Fruit fly (Drosophila melanogaster): ENCODE results near the gene CG13461.

Gene CG13461

DNA sequence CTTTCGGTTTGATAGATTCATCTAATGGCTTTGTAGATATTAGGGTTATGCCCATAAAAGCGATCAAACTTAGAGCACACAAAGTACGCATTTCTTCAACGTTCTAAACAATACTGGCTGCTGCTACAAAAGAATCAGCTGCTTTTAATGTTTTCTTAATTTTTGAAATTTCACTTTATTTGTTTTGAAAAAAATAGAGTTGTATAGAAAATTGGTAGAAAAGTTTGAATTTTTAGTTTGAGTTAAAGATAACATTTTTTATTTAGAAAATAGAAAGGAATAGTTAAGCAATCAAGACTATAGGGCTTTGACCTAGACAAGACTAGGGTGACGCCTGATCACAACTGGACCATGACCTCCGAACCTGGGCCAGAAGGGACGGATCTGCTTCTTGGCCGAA, 2.2 kb downstream of the CG13461 start, which contains the start of gene CG18581:
Gene CG18581 (minus strand): TSS at position 101 of the 400 bp plus-strand sequence.
- TF ChIP-seq EcR (GFP tag; optimal IDR thresholded peaks at IDR 0.05) (no peak), CG12605 (GFP tag; IDR thresholded peaks at IDR 0.05) (no peak), CG8159 (tag; optimal IDR thresholded peaks at IDR 0.05) (no peak), gl (tag; optimal IDR thresholded peaks at IDR 0.05) (no peak), fd96Ca (GFP tag; IDR thresholded peaks at IDR 0.05) (no peak), CG32121 (GFP tag; IDR thresholded peaks at IDR 0.05) (no peak), CG10348 (GFP tag; IDR thresholded peaks at IDR 0.05) (no peak), CG14655 (GFP tag; optimal IDR thresholded peaks at IDR 0.05) (no peak), rn (GFP tag; IDR thresholded peaks at IDR 0.05) (no peak), Snoo (tag; optimal IDR thresholded peaks at IDR 0.05) (no peak), CG34367 (tag; optimal IDR thresholded peaks at IDR 0.05) (no peak), CG8301 (tag; optimal IDR thresholded peaks at IDR 0.05) (no peak), Pif1B (GFP tag; optimal IDR thresholded peaks at IDR 0.05) (no peak), CG17806 (tag; optimal IDR thresholded peaks at IDR 0.05) (no peak), CG13204 (GFP tag; optimal IDR thresholded peaks at IDR 0.05) (no peak), CG4496 (GFP tag; IDR thresholded peaks at IDR 0.05) (no peak), Ets98B (GFP tag; IDR thresholded peaks at IDR 0.05) (no peak), D1 (tag; optimal IDR thresholded peaks at IDR 0.05) (no peak), Pif1A (GFP tag; optimal IDR thresholded peaks at IDR 0.05) (no peak), CG15710 (tag; optimal IDR thresholded peaks at IDR 0.05) (no peak)

- TF ChIP-seq D1 (tag; optimal IDR thresholded peaks at IDR 0.05), result no peak
- TF ChIP-seq Snoo (tag; optimal IDR thresholded peaks at IDR 0.05), result no peak
- no peak for TF ChIP-seq Pif1B (GFP tag; optimal IDR thresholded peaks at IDR 0.05)
- TF ChIP-seq CG13204 (GFP tag; optimal IDR thresholded peaks at IDR 0.05), result no peak
- no peak for TF ChIP-seq CG4496 (GFP tag; IDR thresholded peaks at IDR 0.05)
- TF ChIP-seq gl (tag; optimal IDR thresholded peaks at IDR 0.05), result no peak
Measured at dm6 chr3L:15049395-15049794, 2.9 kb downstream of the CG13461 start, which contains the start of gene CG43678. Gene CG43678 (minus strand): TSS chr3L:15049495.

dm6 chr3L:15048091-15048490, 4.2 kb downstream of the CG13461 start:
- TF ChIP-seq CG12605 (GFP tag; IDR thresholded peaks at IDR 0.05) (no peak), D1 (tag; optimal IDR thresholded peaks at IDR 0.05) (no peak), CG9948 (tag; optimal IDR thresholded peaks at IDR 0.05) (no peak), CG34367 (tag; optimal IDR thresholded peaks at IDR 0.05) (no peak), Pif1B (GFP tag; optimal IDR thresholded peaks at IDR 0.05) (no peak), CG10348 (GFP tag; IDR thresholded peaks at IDR 0.05) (no peak), fd96Ca (GFP tag; IDR thresholded peaks at IDR 0.05) (no peak), Pif1A (GFP tag; optimal IDR thresholded peaks at IDR 0.05) (no peak), EcR (GFP tag; optimal IDR thresholded peaks at IDR 0.05) (no peak), rn (GFP tag; IDR thresholded peaks at IDR 0.05) (no peak), CG4496 (GFP tag; IDR thresholded peaks at IDR 0.05) (no peak), CG14655 (GFP tag; optimal IDR thresholded peaks at IDR 0.05) (no peak), Ets98B (GFP tag; IDR thresholded peaks at IDR 0.05) (no peak), Snoo (tag; optimal IDR thresholded peaks at IDR 0.05) (no peak), CG32121 (GFP tag; IDR thresholded peaks at IDR 0.05) (no peak), CG8159 (tag; optimal IDR thresholded peaks at IDR 0.05) (no peak), CG13204 (GFP tag; optimal IDR thresholded peaks at IDR 0.05) (no peak), CG15710 (tag; optimal IDR thresholded peaks at IDR 0.05) (no peak), CG8301 (tag; optimal IDR thresholded peaks at IDR 0.05) (no peak), gl (tag; optimal IDR thresholded peaks at IDR 0.05) (no peak)

DNA sequence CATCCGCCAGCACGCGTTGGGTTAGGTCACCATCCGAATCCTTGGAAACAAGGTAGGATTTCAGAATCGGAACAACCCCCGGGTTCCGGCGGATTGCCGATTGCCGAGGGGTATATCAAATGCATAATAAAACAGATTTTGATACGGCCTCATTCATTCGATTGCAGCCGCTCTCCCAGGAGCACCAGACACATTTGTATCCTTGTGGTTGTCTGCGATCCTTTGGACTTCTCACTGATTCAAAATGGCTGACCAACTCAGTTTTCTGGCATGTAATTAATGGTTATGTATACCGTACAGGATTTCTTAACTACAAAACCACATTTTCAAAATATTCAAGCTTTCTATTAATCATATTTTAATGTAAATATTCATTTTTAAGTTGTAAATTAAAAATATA, 4.7 kb downstream of the CG13461 start:
- TF ChIP-seq CG4496 (GFP tag; IDR thresholded peaks at IDR 0.05), result no peak
- TF ChIP-seq Pif1A (GFP tag; optimal IDR thresholded peaks at IDR 0.05), result no peak

DNA sequence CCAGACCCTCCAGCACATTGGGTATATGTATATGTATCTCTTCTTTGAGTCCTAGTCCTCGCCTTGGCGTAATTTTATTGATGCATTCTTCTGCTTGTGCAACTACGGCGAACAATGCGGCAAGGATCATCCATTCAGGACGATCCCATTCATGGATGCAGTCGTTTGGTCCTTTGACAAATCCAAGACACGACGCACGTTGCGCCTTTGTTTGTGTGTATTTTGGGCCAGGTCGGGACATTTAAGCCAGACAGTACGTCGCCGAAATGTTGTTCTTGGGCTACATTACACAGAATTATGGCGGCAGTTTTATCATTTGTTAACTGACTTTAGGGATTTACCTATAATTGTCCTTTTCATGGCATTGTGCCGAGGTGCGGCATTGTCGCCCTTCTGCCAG, 7.2 kb downstream of the CG13461 start:
- TF ChIP-seq Pif1A (GFP tag; optimal IDR thresholded peaks at IDR 0.05) (no peak), CG8301 (tag; optimal IDR thresholded peaks at IDR 0.05) (no peak), Snoo (tag; optimal IDR thresholded peaks at IDR 0.05) (no peak), fd96Ca (GFP tag; IDR thresholded peaks at IDR 0.05) (no peak), CG32121 (GFP tag; IDR thresholded peaks at IDR 0.05) (no peak), CG12605 (GFP tag; IDR thresholded peaks at IDR 0.05) (no peak), CG17806 (tag; optimal IDR thresholded peaks at IDR 0.05) (no peak), CG4496 (GFP tag; IDR thresholded peaks at IDR 0.05) (no peak), D1 (tag; optimal IDR thresholded peaks at IDR 0.05) (no peak), gl (tag; optimal IDR thresholded peaks at IDR 0.05) (no peak), CG9948 (tag; optimal IDR thresholded peaks at IDR 0.05) (no peak)

dm6 chr3L:15043874-15044336, 8.4 kb downstream of the CG13461 start, which contains the start of gene ind:
Gene ind (minus strand): TSS chr3L:15043924.
- TF ChIP-seq Pif1A (GFP tag; optimal IDR thresholded peaks at IDR 0.05) (no peak), Ets98B (GFP tag; IDR thresholded peaks at IDR 0.05) (no peak), EcR (GFP tag; optimal IDR thresholded peaks at IDR 0.05) (no peak), gl (tag; optimal IDR thresholded peaks at IDR 0.05) (no peak), CG10348 (GFP tag; IDR thresholded peaks at IDR 0.05) (no peak)

DNA sequence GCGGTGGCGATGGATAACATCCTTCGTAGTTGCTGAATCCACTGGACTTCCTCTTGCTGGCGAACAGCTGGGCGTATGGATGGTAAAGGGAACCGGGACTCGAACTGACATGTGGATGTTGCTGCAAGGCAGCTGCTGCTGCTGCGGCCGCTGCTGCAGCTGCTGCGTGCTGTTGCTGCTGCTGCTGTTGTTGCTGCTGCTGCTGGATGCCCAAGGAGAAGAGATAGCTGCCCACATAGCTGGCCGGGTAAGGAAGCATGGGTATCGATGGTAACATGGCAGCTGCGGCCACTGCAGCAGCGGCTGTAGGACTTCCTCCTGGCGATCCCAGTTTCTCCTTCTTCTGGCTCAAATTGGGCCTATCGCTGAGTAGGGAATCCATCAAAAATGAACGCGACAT, 8.8 kb downstream of the CG13461 start:
- TF ChIP-seq gl (tag; optimal IDR thresholded peaks at IDR 0.05), result no peak
- no peak for TF ChIP-seq CG10348 (GFP tag; IDR thresholded peaks at IDR 0.05)
- TF ChIP-seq CG14655 (GFP tag; optimal IDR thresholded peaks at IDR 0.05), result no peak
- TF ChIP-seq CG12605 (GFP tag; IDR thresholded peaks at IDR 0.05), result no peak
- no peak for TF ChIP-seq rn (GFP tag; IDR thresholded peaks at IDR 0.05)
- TF ChIP-seq CG32121 (GFP tag; IDR thresholded peaks at IDR 0.05), result no peak
- TF ChIP-seq CG13204 (GFP tag; optimal IDR thresholded peaks at IDR 0.05), result no peak
- no peak for TF ChIP-seq CG17806 (tag; optimal IDR thresholded peaks at IDR 0.05)
- no peak for TF ChIP-seq Ets98B (GFP tag; IDR thresholded peaks at IDR 0.05)
- TF ChIP-seq CG34367 (tag; optimal IDR thresholded peaks at IDR 0.05), result no peak
- TF ChIP-seq EcR (GFP tag; optimal IDR thresholded peaks at IDR 0.05), result no peak
- no peak for TF ChIP-seq CG4496 (GFP tag; IDR thresholded peaks at IDR 0.05)
- TF ChIP-seq Pif1A (GFP tag; optimal IDR thresholded peaks at IDR 0.05), result no peak
- TF ChIP-seq CG8159 (tag; optimal IDR thresholded peaks at IDR 0.05), result no peak
- no peak for TF ChIP-seq Snoo (tag; optimal IDR thresholded peaks at IDR 0.05)

Data from whole organism, pupa.